Fruit fly (Drosophila melanogaster) whole organism, adult: Measurements from ENCODE around the gene CG15865.
A peak's percentile ranks its signal among the peaks of the same experiment; 100 is the strongest.

Experiments used
- CG11617 ChIP-seq: fragments of 200-800 bp; sonication (Bioruptor generic); optimal IDR thresholded peaks from 2 replicates; lab custom pipeline; 2017; ENCODE audit warnings: mild to moderate bottlenecking, missing biosample characterization, missing genetic modification reagents, missing genetic modification characterization
- CG12768 ChIP-seq: fragments of 200-800 bp; sonication (Bioruptor generic); optimal IDR thresholded peaks from 2 replicates; lab custom pipeline; 2017; ENCODE audit warnings: missing biosample characterization, missing genetic modification characterization, mild to moderate bottlenecking, moderate library complexity, missing genetic modification reagents
- CG14711 ChIP-seq: fragments of 200-800 bp; sonication (Bioruptor generic); optimal IDR thresholded peaks from 2 replicates; lab custom pipeline; 2018; ENCODE audit warnings: missing biosample characterization, mild to moderate bottlenecking, missing genetic modification characterization, moderate library complexity
- CG1620 ChIP-seq: fragments of 200-800 bp; sonication (Bioruptor generic); optimal IDR thresholded peaks from 2 replicates; lab custom pipeline; 2016; ENCODE audit warnings: missing biosample characterization, missing genetic modification characterization
- CG33017 ChIP-seq: fragments of 200-800 bp; sonication (Bioruptor generic); optimal IDR thresholded peaks from 2 replicates; lab custom pipeline; 2018; ENCODE audit warnings: missing biosample characterization, mild to moderate bottlenecking, missing genetic modification characterization, moderate library complexity
- CG5204 ChIP-seq: fragments of 200-800 bp; sonication (Bioruptor generic); optimal IDR thresholded peaks from 2 replicates; lab custom pipeline; 2016; ENCODE audit warnings: missing biosample characterization, missing genetic modification characterization
- CG7045 ChIP-seq: fragments of 200-800 bp; sonication (Bioruptor generic); optimal IDR thresholded peaks from 2 replicates; lab custom pipeline; 2017; ENCODE audit warnings: missing biosample characterization, mild to moderate bottlenecking, missing genetic modification characterization
- CG7101 ChIP-seq: fragments of 200-800 bp; sonication (Bioruptor generic); optimal IDR thresholded peaks from 2 replicates; lab custom pipeline; 2018; ENCODE audit warnings: missing biosample characterization, mild to moderate bottlenecking, missing genetic modification characterization, moderate library complexity
- Clk ChIP-seq: fragments of 200-800 bp; sonication (Bioruptor generic); optimal IDR thresholded peaks from 2 replicates; lab custom pipeline; 2017; ENCODE audit warnings: missing biosample characterization, missing genetic modification characterization
- Crg-1 ChIP-seq: fragments of 200-800 bp; sonication (Bioruptor generic); optimal IDR thresholded peaks from 2 replicates; lab custom pipeline; 2016; ENCODE audit warnings: missing biosample characterization, missing genetic modification characterization
- Hr96 ChIP-seq: fragments of 200-800 bp; sonication (Bioruptor generic); optimal IDR thresholded peaks from 2 replicates; lab custom pipeline; 2016; ENCODE audit warnings: missing biosample characterization, missing genetic modification characterization
- Mnt ChIP-seq: fragments of 200-800 bp; sonication (Bioruptor generic); optimal IDR thresholded peaks from 2 replicates; lab custom pipeline; 2016; ENCODE audit warnings: missing biosample characterization, mild to moderate bottlenecking, missing genetic modification characterization
- bab1 ChIP-seq: fragments of 200-800 bp; sonication (Bioruptor generic); optimal IDR thresholded peaks from 3 replicates; lab custom pipeline; 2019; ENCODE audit warnings: missing biosample characterization, mild to moderate bottlenecking, missing genetic modification characterization, moderate library complexity
- cic ChIP-seq: fragments of 200-800 bp; sonication (Bioruptor generic); optimal IDR thresholded peaks from 2 replicates; lab custom pipeline; 2017; ENCODE audit warnings: missing biosample characterization, mild to moderate bottlenecking, missing genetic modification characterization, moderate library complexity
- cnc ChIP-seq, 2 experiments: fragments of >200 bp; optimal IDR thresholded peaks; 2 replicates each; lab custom pipeline; 2017
- kay ChIP-seq: fragments of 200-800 bp; sonication (Bioruptor generic); peaks from one replicate; lab custom pipeline; 2016; ENCODE audit warnings: missing biosample characterization, missing genetic modification characterization, borderline replicate concordance
- ovo ChIP-seq: fragments of 200-800 bp; sonication (Bioruptor generic); optimal IDR thresholded peaks from 2 replicates; lab custom pipeline; 2016; ENCODE audit warnings: missing biosample characterization, missing genetic modification characterization
- pad ChIP-seq: fragments of 200-800 bp; sonication (Bioruptor generic); optimal IDR thresholded peaks from 3 replicates; lab custom pipeline; 2017; ENCODE audit warnings: missing biosample characterization, missing genetic modification characterization, mild to moderate bottlenecking, moderate library complexity, missing genetic modification reagents
- tj ChIP-seq: fragments of 200-800 bp; sonication (Bioruptor generic); optimal IDR thresholded peaks from 3 replicates; lab custom pipeline; 2017; ENCODE audit warnings: missing biosample characterization, mild to moderate bottlenecking, missing genetic modification characterization, moderate library complexity
- toe ChIP-seq: fragments of 200-800 bp; sonication (Bioruptor generic); optimal IDR thresholded peaks from 2 replicates; lab custom pipeline; 2016; ENCODE audit warnings: missing biosample characterization, missing genetic modification characterization

Gene CG15865

dm6 chrX:16696614-16697519 lies 32.6 kb upstream of the CG15865 start:
- TF ChIP-seq CG5204 (no peak), CG7101 (tag; lab: Kevin White, UChicago) (no peak), Clk (GFP tag; lab: Kevin White, UChicago) (no peak), toe (no peak), ovo (no peak), bab1 (no peak), CG7045 (GFP tag; lab: Kevin White, UChicago) (no peak), CG12768 (no peak), pad (GFP tag; lab: Kevin White, UChicago) (no peak), cnc (optimal IDR thresholded peaks at IDR 0.05; lab: Kevin White, UChicago) (no peak), CG33017 (tag; lab: Kevin White, UChicago) (no peak)

dm6 chrX:16695658-16696181 lies 31.5 kb upstream of the CG15865 start, which contains the start of gene CG4678:
CG4678 (plus strand) TSS chrX:16696131.
- TF ChIP-seq bab1 (peak; percentile 9), Crg-1 (GFP tag; lab: Kevin White, UChicago) (no peak), Hr96 (GFP tag; lab: Kevin White, UChicago) (no peak), toe (no peak), CG1620 (GFP tag; lab: Kevin White, UChicago) (peak; percentile 31)

- no peak for TF ChIP-seq pad (GFP tag; lab: Kevin White, UChicago)
- TF ChIP-seq kay (GFP tag; lab: Kevin White, UChicago) = peak; percentile 63
- TF ChIP-seq CG5204 = no peak
Observed at dm6 chrX:16694959-16695358, 30.7 kb upstream of the CG15865 start, which contains the start of gene Septin4. Septin4 (minus strand) TSS chrX:16695173.

- TF ChIP-seq pad (GFP tag; lab: Kevin White, UChicago) (peak; percentile 86), CG7101 (tag; lab: Kevin White, UChicago) (peak; percentile 8), CG11617 (peak; percentile 23), CG5204 (no peak), ovo (peak; percentile 90), CG14711 (tag; lab: Kevin White, UChicago) (peak; percentile 48), CG7045 (GFP tag; lab: Kevin White, UChicago) (no peak), cic (GFP tag; lab: Kevin White, UChicago) (peak; percentile 36)
Observed at dm6 chrX:16694477-16694876, 30.2 kb upstream of the CG15865 start.

dm6 chrX:16693805-16694387 lies 29.6 kb upstream of the CG15865 start:
- TF ChIP-seq pad (GFP tag; lab: Kevin White, UChicago) (peak; percentile 34), CG7101 (tag; lab: Kevin White, UChicago) (no peak)

dm6 chrX:16692325-16692724 lies 28.1 kb upstream of the CG15865 start:
- peak; percentile 42 for TF ChIP-seq CG11617
- TF ChIP-seq CG5204 = no peak
- peak; percentile 0 for TF ChIP-seq CG7101 (tag; lab: Kevin White, UChicago)

dm6 chrX:16691440-16691839 lies 27.2 kb upstream of the CG15865 start:
- TF ChIP-seq CG33017 (tag; lab: Kevin White, UChicago) (peak; percentile 61), Crg-1 (GFP tag; lab: Kevin White, UChicago) (no peak), bab1 (peak; percentile 66), CG7045 (GFP tag; lab: Kevin White, UChicago) (peak; percentile 64), CG12768 (peak; percentile 42), Mnt (GFP tag; lab: Kevin White, UChicago) (no peak), ovo (no peak), CG7101 (tag; lab: Kevin White, UChicago) (peak; percentile 73), cnc (optimal IDR thresholded peaks at IDR 0.05; lab: Kevin White, UChicago) (no peak), CG5204 (peak; percentile 54), tj (peak; percentile 6), kay (GFP tag; lab: Kevin White, UChicago) (no peak), Clk (GFP tag; lab: Kevin White, UChicago) (peak; percentile 19), CG11617 (no peak), toe (no peak), CG1620 (GFP tag; lab: Kevin White, UChicago) (no peak), CG14711 (tag; lab: Kevin White, UChicago) (peak; percentile 71), Hr96 (GFP tag; lab: Kevin White, UChicago) (no peak), pad (GFP tag; lab: Kevin White, UChicago) (peak; percentile 22), cic (GFP tag; lab: Kevin White, UChicago) (no peak)
